Worm (Caenorhabditis elegans) whole organism, L4 larva: Measurements from ENCODE around the gene ceh-48.
A peak's percentile ranks its signal among the peaks of the same experiment; 100 is the strongest.

Experiments
- F10B5.3 ChIP-seq: sonication (generic microtip); optimal IDR thresholded peaks from 2 replicates; lab custom pipeline; 2016; ENCODE audit warnings: mild to moderate bottlenecking, missing genetic modification characterization, missing compliant biosample characterization
- F37D6.2 ChIP-seq: sonication (generic microtip); optimal IDR thresholded peaks from 2 replicates; lab custom pipeline; 2016; ENCODE audit warnings: mild to moderate bottlenecking, missing genetic modification characterization, missing compliant biosample characterization
- F44E2.7 ChIP-seq: fragments of 200-800 bp; sonication (Bioruptor generic); IDR thresholded peaks from 2 replicates; pipeline ENCODE4 v2.1.2; 2022; ENCODE audit warnings: missing genetic modification characterization, missing compliant biosample characterization
- T26A8.4 ChIP-seq: fragments of 200-800 bp; sonication (Bioruptor generic); IDR thresholded peaks from 2 replicates; pipeline ENCODE4 v1.3.6; 2022; ENCODE audit warnings: missing genetic modification characterization, missing compliant biosample characterization
- Y5F2A.4 ChIP-seq: fragments of 200-800 bp; sonication (Bioruptor generic); optimal IDR thresholded peaks from 2 replicates; lab custom pipeline; 2018; ENCODE audit warnings: mild to moderate bottlenecking, missing genetic modification characterization, missing compliant biosample characterization
- ZK337.2 ChIP-seq: fragments of 200-800 bp; sonication (Bioruptor generic); IDR thresholded peaks from 2 replicates; pipeline ENCODE4 v1.3.6; 2022; ENCODE audit warnings: missing genetic modification reagents, missing genetic modification characterization, missing compliant biosample characterization
- aha-1 ChIP-seq: fragments of 150-350 bp; peaks from one replicate; lab custom pipeline; 2014; ENCODE audit warnings: missing biosample characterization, missing genetic modification characterization
- arid-1 ChIP-seq: fragments of 200-800 bp; sonication (Bioruptor generic); conservative IDR thresholded peaks from 2 replicates; pipeline ENCODE4 v1.3.6; 2022; ENCODE audit warnings: missing genetic modification reagents, missing genetic modification characterization, missing compliant biosample characterization
- attf-4 ChIP-seq: sonication (generic microtip); optimal IDR thresholded peaks from 3 replicates; lab custom pipeline; 2017; ENCODE audit warnings: missing biosample characterization, missing genetic modification characterization
- ceh-20 ChIP-seq: fragments of 200-800 bp; sonication (Bioruptor generic); IDR thresholded peaks from 2 replicates; pipeline ENCODE4 v1.3.6; 2022; ENCODE audit warnings: missing genetic modification reagents, missing genetic modification characterization, missing compliant biosample characterization
- ceh-44 ChIP-seq: fragments of 200-800 bp; sonication (Bioruptor generic); IDR thresholded peaks from 2 replicates; pipeline ENCODE4 v1.3.6; 2022; ENCODE audit warnings: missing genetic modification reagents, missing genetic modification characterization, missing compliant biosample characterization
- ceh-62 ChIP-seq: sonication (generic microtip); optimal IDR thresholded peaks from 2 replicates; lab custom pipeline; 2017; ENCODE audit warnings: missing biosample characterization, missing genetic modification characterization
- ces-1 ChIP-seq: fragments of 150-350 bp; sonication (generic microtip); optimal IDR thresholded peaks from 4 replicates; lab custom pipeline; 2014; ENCODE audit warnings: missing biosample characterization, missing genetic modification reagents, missing genetic modification characterization
- cey-2 ChIP-seq: sonication (generic microtip); optimal IDR thresholded peaks from 3 replicates; lab custom pipeline; 2017; ENCODE audit warnings: missing genetic modification characterization, mild to moderate bottlenecking, missing compliant biosample characterization, antibody characterized with exemption, borderline replicate concordance; ENCODE audit not compliant: insufficient read depth
- daf-8 ChIP-seq: fragments of 200-800 bp; sonication (Bioruptor generic); IDR thresholded peaks from 2 replicates; pipeline ENCODE4 v1.3.6; 2022; ENCODE audit warnings: missing genetic modification characterization, missing compliant biosample characterization
- duxl-1 ChIP-seq: sonication (generic microtip); optimal IDR thresholded peaks from 2 replicates; lab custom pipeline; 2016; ENCODE audit warnings: mild to moderate bottlenecking, missing genetic modification characterization, moderate library complexity, missing compliant biosample characterization; ENCODE audit not compliant: poor library complexity
- egl-43 ChIP-seq: fragments of 200-800 bp; sonication (Bioruptor generic); IDR thresholded peaks from 2 replicates; pipeline ENCODE4 v1.3.6; 2022; ENCODE audit warnings: missing genetic modification reagents, missing genetic modification characterization, missing compliant biosample characterization
- gei-8 ChIP-seq: fragments of 200-800 bp; sonication (Bioruptor generic); optimal IDR thresholded peaks from 2 replicates; lab custom pipeline; 2018; ENCODE audit warnings: mild to moderate bottlenecking, missing genetic modification characterization, missing compliant biosample characterization
- hlh-11 ChIP-seq: fragments of 200-800 bp; sonication (Bioruptor generic); optimal IDR thresholded peaks from 2 replicates; lab custom pipeline; 2018; ENCODE audit warnings: mild to moderate bottlenecking, missing genetic modification characterization, missing compliant biosample characterization
- lim-7 ChIP-seq: fragments of 200-800 bp; sonication (Bioruptor generic); IDR thresholded peaks from 2 replicates; pipeline ENCODE4 v1.3.6; 2022; ENCODE audit warnings: missing genetic modification characterization, missing compliant biosample characterization
- lin-1 ChIP-seq: fragments of 200-800 bp; sonication (Bioruptor generic); IDR thresholded peaks from 2 replicates; pipeline ENCODE4 v1.3.6; 2022; ENCODE audit warnings: missing genetic modification reagents, missing genetic modification characterization, missing compliant biosample characterization
- lin-13 ChIP-seq: fragments of 150-350 bp; optimal IDR thresholded peaks from 2 replicates; lab custom pipeline; 2014; ENCODE audit warnings: missing biosample characterization, missing genetic modification reagents, missing genetic modification characterization
- lin-29 ChIP-seq: fragments of 200-800 bp; sonication (Bioruptor generic); IDR thresholded peaks from 2 replicates; pipeline ENCODE4 v1.3.6; 2022; ENCODE audit warnings: missing genetic modification reagents, missing genetic modification characterization, missing compliant biosample characterization
- lin-39 ChIP-seq: fragments of 150-350 bp; optimal IDR thresholded peaks from 2 replicates; lab custom pipeline; 2014; ENCODE audit warnings: missing biosample characterization, missing genetic modification reagents, missing genetic modification characterization
- lir-3 ChIP-seq: sonication (generic microtip); optimal IDR thresholded peaks from 2 replicates; lab custom pipeline; 2016; ENCODE audit warnings: mild to moderate bottlenecking, missing genetic modification characterization, missing compliant biosample characterization
- mdt-29 ChIP-seq: fragments of 200-800 bp; sonication (Bioruptor generic); IDR thresholded peaks from 2 replicates; pipeline ENCODE4 v1.3.6; 2022; ENCODE audit warnings: missing genetic modification reagents, missing genetic modification characterization, missing compliant biosample characterization
- mes-2 ChIP-seq: sonication (generic microtip); optimal IDR thresholded peaks from 2 replicates; lab custom pipeline; 2016; ENCODE audit warnings: missing genotype, mild to moderate bottlenecking, missing genetic modification characterization, missing compliant biosample characterization; ENCODE audit not compliant: poor library complexity, severe bottlenecking
- nhr-102 ChIP-seq: sonication (generic microtip); optimal IDR thresholded peaks from 2 replicates; lab custom pipeline; 2016; ENCODE audit warnings: mild to moderate bottlenecking, missing genetic modification characterization, moderate library complexity, missing compliant biosample characterization
- nhr-11 ChIP-seq: fragments of 150-350 bp; optimal IDR thresholded peaks from 2 replicates; lab custom pipeline; 2014; ENCODE audit warnings: missing biosample characterization, missing genetic modification characterization
- nhr-111 ChIP-seq: fragments of 200-800 bp; sonication (Bioruptor generic); optimal IDR thresholded peaks from 2 replicates; lab custom pipeline; 2018; ENCODE audit warnings: mild to moderate bottlenecking, missing genetic modification characterization, missing compliant biosample characterization
- nhr-41 ChIP-seq: fragments of 200-800 bp; sonication (Bioruptor generic); IDR thresholded peaks from 2 replicates; pipeline ENCODE4 v1.3.6; 2022; ENCODE audit warnings: missing genetic modification reagents, missing genetic modification characterization, missing compliant biosample characterization
- nhr-48 ChIP-seq: sonication (generic microtip); optimal IDR thresholded peaks from 2 replicates; lab custom pipeline; 2016; ENCODE audit warnings: mild to moderate bottlenecking, missing genetic modification characterization, missing compliant biosample characterization
- nhr-77 ChIP-seq: fragments of 150-350 bp; optimal IDR thresholded peaks from 2 replicates; lab custom pipeline; 2014; ENCODE audit warnings: missing biosample characterization, missing genetic modification characterization
- pha-4 ChIP-seq, 2 experiments: fragments of 150-350 bp in 1 of 2; fragments of 200-800 bp in 1 of 2; sonication (Bioruptor generic) in 1 of 2; IDR thresholded peaks in 1 of 2; optimal IDR thresholded peaks in 1 of 2; 2 replicates each; pipeline versions ENCODE4 v1.3.6 to Lab custom; 2014 to 2022; ENCODE audit warnings: missing genetic modification characterization in 2 of 2, missing genetic modification reagents in 2 of 2, missing biosample characterization in 1 of 2, missing compliant biosample characterization in 1 of 2
- php-3 ChIP-seq: fragments of 200-800 bp; sonication (Bioruptor generic); IDR thresholded peaks from 2 replicates; pipeline ENCODE4 v1.3.6; 2022; ENCODE audit warnings: missing genetic modification reagents, missing genetic modification characterization, missing compliant biosample characterization
- saeg-2 ChIP-seq: fragments of 200-800 bp; sonication (Bioruptor generic); IDR thresholded peaks from 2 replicates; pipeline ENCODE4 v1.3.6; 2022; ENCODE audit warnings: missing genetic modification reagents, missing genetic modification characterization, missing compliant biosample characterization
- sdz-12 ChIP-seq: fragments of 200-800 bp; sonication (Bioruptor generic); optimal IDR thresholded peaks from 2 replicates; lab custom pipeline; 2018; ENCODE audit warnings: mild to moderate bottlenecking, missing genetic modification characterization, missing compliant biosample characterization
- skn-1 ChIP-seq: fragments of 150-350 bp; optimal IDR thresholded peaks from 2 replicates; lab custom pipeline; 2014; ENCODE audit warnings: missing biosample characterization, missing genetic modification characterization
- snpc-4 ChIP-seq: fragments of 150-350 bp; optimal IDR thresholded peaks from 2 replicates; lab custom pipeline; 2014; ENCODE audit warnings: missing biosample characterization, missing genetic modification characterization
- spr-3 ChIP-seq: fragments of 200-800 bp; sonication (Bioruptor generic); optimal IDR thresholded peaks from 2 replicates; lab custom pipeline; 2018; ENCODE audit warnings: mild to moderate bottlenecking, missing genetic modification characterization, missing compliant biosample characterization
- tag-97 ChIP-seq: fragments of 200-800 bp; sonication (Bioruptor generic); IDR thresholded peaks from 2 replicates; pipeline ENCODE4 v1.3.6; 2022; ENCODE audit warnings: missing genetic modification characterization, missing compliant biosample characterization
- vab-7 ChIP-seq: fragments of 200-800 bp; sonication (Bioruptor generic); IDR thresholded peaks from 2 replicates; pipeline ENCODE4 v1.3.6; 2022; ENCODE audit warnings: missing genetic modification reagents, missing genetic modification characterization, missing compliant biosample characterization
- zfp-2 ChIP-seq: sonication (generic microtip); optimal IDR thresholded peaks from 2 replicates; lab custom pipeline; 2016; ENCODE audit warnings: mild to moderate bottlenecking, missing genetic modification characterization, missing compliant biosample characterization
- zfp-3 ChIP-seq: fragments of 200-800 bp; sonication (Bioruptor generic); conservative IDR thresholded peaks from 2 replicates; pipeline ENCODE4 v1.3.6; 2022; ENCODE audit warnings: missing genetic modification reagents, missing genetic modification characterization, missing compliant biosample characterization
- ztf-11 ChIP-seq: fragments of 150-350 bp; optimal IDR thresholded peaks from 2 replicates; lab custom pipeline; 2014; ENCODE audit warnings: missing biosample characterization, missing genetic modification characterization

ceh-48 gene

DNA sequence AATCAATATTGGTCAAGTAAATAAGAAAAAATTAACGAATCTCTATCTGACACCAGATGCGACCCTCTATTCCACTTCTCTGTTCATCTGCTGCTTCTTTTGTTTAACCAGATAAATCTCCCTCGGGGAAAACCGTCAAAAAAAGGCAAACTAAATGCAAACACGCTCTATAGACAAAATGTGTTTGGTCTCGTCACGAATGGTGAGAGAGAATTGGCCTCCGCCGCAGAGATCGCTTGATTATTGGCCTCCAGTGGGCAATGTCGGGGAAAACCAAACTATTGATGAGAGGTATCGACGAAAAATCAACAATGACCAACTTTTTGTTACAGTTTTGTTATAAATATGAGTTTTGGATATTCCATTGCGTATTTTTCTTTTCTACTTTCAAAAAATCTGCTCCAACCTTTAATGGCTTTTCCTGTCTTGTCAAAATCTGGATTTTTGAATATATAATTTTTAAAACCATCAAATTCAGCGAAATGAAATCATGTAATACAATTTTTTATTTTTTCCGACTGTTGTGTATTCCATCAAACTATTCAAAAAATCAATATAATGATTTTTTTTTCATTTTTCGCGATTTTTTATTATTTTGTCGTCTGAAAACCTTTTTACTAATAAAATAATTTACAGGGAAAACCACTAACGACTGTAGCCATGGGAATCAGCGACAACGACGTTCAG lies 21.3 kb upstream of the ceh-48 start, which contains the start of the genes C17H12.2 and vha-8 (continued):
- TF ChIP-seq ces-1 (GFP tag; lab: Kevin White, UChicago) (peak; percentile 60), lim-7 (GFP tag; lab: Robert Waterston, UW) (no peak), nhr-48 (tag; lab: Kevin White, UChicago) (peak; percentile 45), snpc-4 (peak; percentile 53), Y5F2A.4 (GFP tag; lab: Kevin White, UChicago) (no peak), F10B5.3 (tag; lab: Kevin White, UChicago) (no peak), F44E2.7 (GFP tag; lab: Robert Waterston, UW) (no peak), arid-1 (GFP tag; lab: Robert Waterston, UW) (0 out of 2 replicates have a peak, but pooled peaks have one; percentile 25), lin-13 (GFP tag; lab: Kevin White, UChicago) (peak; percentile 93), ztf-11 (tag; lab: Kevin White, UChicago) (no peak), zfp-2 (tag; lab: Kevin White, UChicago) (peak; percentile 54), egl-43 (GFP tag; lab: Robert Waterston, UW) (peak; percentile 60; the same call in 1 of the 2 replicates), T26A8.4 (GFP tag; lab: Robert Waterston, UW) (peak; percentile 79), skn-1 (no peak), cey-2 (tag; lab: Kevin White, UChicago) (no peak), nhr-77 (tag; lab: Kevin White, UChicago) (peak; percentile 93), vab-7 (GFP tag; lab: Robert Waterston, UW) (peak; percentile 46; the same call in 1 of the 2 replicates), nhr-11 (tag; lab: Kevin White, UChicago) (peak; percentile 95)

DNA sequence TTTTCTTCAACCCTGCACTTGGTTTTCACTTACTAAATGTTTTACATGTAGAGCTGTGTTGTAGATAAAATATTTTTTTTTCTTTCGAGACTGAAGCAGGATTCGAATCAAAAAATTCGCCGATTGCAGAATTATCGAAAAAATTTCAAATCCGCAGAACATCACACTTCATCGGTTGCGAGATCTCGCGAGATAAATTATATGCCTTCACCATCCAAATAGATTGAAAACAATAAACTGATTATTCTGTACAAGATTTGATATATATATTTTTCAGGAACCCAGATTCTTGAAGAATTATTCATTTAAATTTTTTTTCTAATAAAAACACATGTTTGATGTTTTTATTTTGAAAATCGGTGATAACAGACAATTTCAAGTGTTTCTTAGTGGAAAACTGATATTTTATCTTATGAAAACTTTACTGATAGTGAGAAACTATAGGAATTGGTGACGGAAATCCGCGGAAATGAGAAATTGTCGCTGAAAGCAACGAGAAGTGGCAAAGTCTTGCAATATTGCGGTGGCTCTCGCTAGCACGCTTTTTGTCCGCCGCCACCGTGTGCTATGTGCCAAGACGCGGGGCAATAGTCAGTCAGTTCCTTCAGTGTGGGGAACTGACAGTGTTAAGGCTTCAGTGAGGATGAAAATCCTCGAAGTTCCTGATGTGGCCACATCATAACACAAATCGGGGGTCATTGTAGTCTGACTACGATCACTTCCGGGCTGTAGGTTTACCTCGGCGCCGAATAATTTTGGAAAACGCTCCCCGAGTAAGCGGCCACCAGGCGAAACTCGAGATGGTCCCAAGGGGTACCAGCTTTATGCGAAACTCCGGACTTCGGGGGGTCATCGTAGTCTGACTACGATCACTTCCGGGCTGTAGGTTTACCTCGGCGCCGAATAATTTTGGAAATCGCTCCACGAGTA lies 19.3 kb upstream of the ceh-48 start:
- TF ChIP-seq mes-2 (peak; percentile 29), lin-29 (GFP tag; lab: Robert Waterston, UW) (no peak), nhr-111 (GFP tag; lab: Kevin White, UChicago) (no peak), duxl-1 (tag; lab: Kevin White, UChicago) (peak; percentile 55), php-3 (GFP tag; lab: Robert Waterston, UW) (no peak), hlh-11 (tag; lab: Kevin White, UChicago) (no peak), snpc-4 (peak; percentile 56), daf-8 (GFP tag; lab: Robert Waterston, UW) (no peak), nhr-77 (tag; lab: Kevin White, UChicago) (no peak), pha-4 (GFP tag; IDR thresholded peaks at IDR 0.05; lab: Robert Waterston, UW) (peak; percentile 54; the same call in 1 of the 2 replicates), pha-4 (tag; optimal IDR thresholded peaks at IDR 0.05; lab: Kevin White, UChicago) (no peak), spr-3 (GFP tag; lab: Kevin White, UChicago) (peak; percentile 50), saeg-2 (GFP tag; lab: Robert Waterston, UW) (no peak), mdt-29 (GFP tag; lab: Robert Waterston, UW) (no peak), aha-1 (peak; percentile 73), nhr-102 (tag; lab: Kevin White, UChicago) (peak; percentile 72), F37D6.2 (tag; lab: Kevin White, UChicago) (no peak), zfp-3 (GFP tag; lab: Robert Waterston, UW) (peak; percentile 63), ceh-62 (tag; lab: Kevin White, UChicago) (no peak), lir-3 (tag; lab: Kevin White, UChicago) (no peak), attf-4 (tag; lab: Kevin White, UChicago) (peak; percentile 26), lin-1 (GFP tag; lab: Robert Waterston, UW) (peak; percentile 17; the same call in 1 of the 2 replicates), ZK337.2 (GFP tag; lab: Robert Waterston, UW) (no peak), gei-8 (GFP tag; lab: Kevin White, UChicago) (no peak), tag-97 (no peak), nhr-41 (GFP tag; lab: Robert Waterston, UW) (no peak), ceh-44 (GFP tag; lab: Robert Waterston, UW) (no peak), lim-7 (GFP tag; lab: Robert Waterston, UW) (peak; percentile 10; the same call in 1 of the 2 replicates), lin-39 (tag; lab: Kevin White, UChicago) (no peak), ceh-20 (no peak), sdz-12 (GFP tag; lab: Kevin White, UChicago) (no peak)
